Worm (Caenorhabditis elegans) whole organism, L3 larva: ENCODE data around the gene spp-21.

Source experiments
- ama-1 ChIP-seq: fragments of 150-350 bp; optimal IDR thresholded peaks from 2 replicates; lab custom pipeline; 2018
- ceh-28 ChIP-seq: fragments of 150-350 bp; optimal IDR thresholded peaks from 2 replicates; lab custom pipeline; 2014; ENCODE audit warnings: missing biosample characterization, missing genetic modification reagents, missing genetic modification characterization
- ceh-82 ChIP-seq: fragments of 150-350 bp; optimal IDR thresholded peaks from 2 replicates; lab custom pipeline; 2014; ENCODE audit warnings: missing biosample characterization, missing genetic modification characterization
- ceh-9 ChIP-seq: sonication (generic microtip); optimal IDR thresholded peaks from 2 replicates; lab custom pipeline; 2018; ENCODE audit warnings: missing biosample characterization, missing genetic modification characterization
- egl-27 ChIP-seq: sonication (generic microtip); optimal IDR thresholded peaks from 4 replicates; lab custom pipeline; 2017; ENCODE audit warnings: missing biosample characterization, missing genetic modification reagents, missing genetic modification characterization
- elt-1 ChIP-seq: fragments of 150-350 bp; optimal IDR thresholded peaks from 2 replicates; lab custom pipeline; 2014; ENCODE audit warnings: missing biosample characterization, missing genetic modification characterization
- elt-3 ChIP-seq, 3 experiments: fragments of 150-350 bp in 1 of 3; sonication (generic microtip) in 2 of 3; optimal IDR thresholded peaks; 2 replicates in 2 of 3; 4 replicates in 1 of 3; lab custom pipeline; 2014 to 2017; ENCODE audit warnings: missing biosample characterization in 3 of 3, missing genetic modification characterization in 3 of 3
- fkh-2 ChIP-seq: fragments of 150-350 bp; optimal IDR thresholded peaks from 2 replicates; lab custom pipeline; 2014; ENCODE audit warnings: missing biosample characterization, missing genetic modification reagents, missing genetic modification characterization
- lin-15B ChIP-seq: fragments of 150-350 bp; optimal IDR thresholded peaks from 2 replicates; lab custom pipeline; 2014; ENCODE audit warnings: missing biosample characterization, missing genetic modification characterization
- nhr-12 ChIP-seq: fragments of 150-350 bp; optimal IDR thresholded peaks from 2 replicates; lab custom pipeline; 2014; ENCODE audit warnings: missing biosample characterization, missing genetic modification characterization
- nhr-76 ChIP-seq: fragments of 150-350 bp; sonication (generic microtip); optimal IDR thresholded peaks from 5 replicates; lab custom pipeline; 2014; ENCODE audit warnings: missing biosample characterization, missing genetic modification characterization
- nhr-77 ChIP-seq: fragments of 150-350 bp; optimal IDR thresholded peaks from 2 replicates; lab custom pipeline; 2014; ENCODE audit warnings: missing biosample characterization, missing genetic modification characterization
- snpc-4 ChIP-seq: fragments of 150-350 bp; optimal IDR thresholded peaks from 2 replicates; lab custom pipeline; 2014; ENCODE audit warnings: missing biosample characterization, missing genetic modification characterization
- unc-62 ChIP-seq: fragments of 150-350 bp; sonication (generic microtip); optimal IDR thresholded peaks from 4 replicates; lab custom pipeline; 2014; ENCODE audit warnings: missing biosample characterization, missing genetic modification reagents, missing genetic modification characterization

DNA sequence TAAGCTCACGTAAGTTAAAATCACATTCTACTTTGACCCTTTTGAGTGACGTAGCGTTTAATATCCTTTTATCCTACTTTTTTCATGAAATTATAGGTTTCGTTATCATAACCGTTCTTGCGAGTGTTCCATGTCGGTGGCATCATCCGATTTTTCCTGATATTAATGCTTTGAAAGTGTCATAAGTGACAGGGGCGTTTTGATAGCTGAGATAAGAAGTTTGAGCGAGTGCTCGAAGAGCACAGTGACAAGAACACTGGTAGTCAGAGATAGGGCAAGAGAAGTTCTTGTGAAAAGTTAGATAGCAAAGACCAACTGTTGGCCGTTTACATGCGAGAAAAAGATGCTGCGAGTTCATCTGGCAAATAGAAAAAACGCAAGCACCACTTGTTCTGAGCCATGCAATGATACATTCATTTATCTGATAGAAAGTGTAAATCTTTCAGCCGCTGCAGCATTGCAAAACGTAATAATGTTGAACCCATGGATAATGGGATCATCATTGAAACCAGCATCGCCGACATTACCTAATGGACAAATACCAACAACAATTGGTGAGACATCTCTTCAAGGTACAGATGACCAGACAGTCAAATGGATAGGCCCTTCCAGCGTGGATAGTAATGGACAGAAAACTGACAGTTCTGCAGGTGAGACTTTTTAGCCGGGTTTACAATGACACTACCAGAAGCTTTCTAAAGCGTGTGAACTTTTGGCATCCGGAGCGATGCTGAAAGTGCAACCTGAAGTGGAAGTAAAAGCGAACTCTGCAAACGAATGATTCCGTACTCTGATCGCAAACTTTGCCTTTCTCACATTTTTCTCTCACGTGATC is 8.7 kb upstream of the spp-21 start:
- TF ChIP-seq lin-15B (tag; lab: Kevin White, UChicago) (no peak), ama-1 (peak; percentile 24), snpc-4 (no peak), fkh-2 (tag; lab: Kevin White, UChicago) (no peak), elt-3 (tag; optimal IDR thresholded peaks at IDR 0.05; lab: Kevin White, UChicago) (peak in 1 of 3 experiments; percentile 1), ceh-9 (no peak), nhr-77 (no peak), nhr-12 (tag; lab: Kevin White, UChicago) (no peak), nhr-76 (tag; lab: Kevin White, UChicago) (no peak), ceh-82 (tag; lab: Kevin White, UChicago) (no peak), ceh-28 (tag; lab: Kevin White, UChicago) (no peak), unc-62 (no peak), elt-1 (tag; lab: Kevin White, UChicago) (no peak), egl-27 (tag; lab: Kevin White, UChicago) (no peak)
